Fruit fly (Drosophila melanogaster): ENCODE data around the gene CG18063.

Gene CG18063

dm6 chr2L:15936138-15936537 lies 21.5 kb upstream of the CG18063 start:
- TF ChIP-seq CG5204 (GFP tag; optimal IDR thresholded peaks at IDR 0.05): no peak
- TF ChIP-seq toe (GFP tag; optimal IDR thresholded peaks at IDR 0.05): no peak
- TF ChIP-seq CG11617 (GFP tag; optimal IDR thresholded peaks at IDR 0.05): no peak
- TF ChIP-seq cic (GFP tag; optimal IDR thresholded peaks at IDR 0.05): no peak
- TF ChIP-seq Hr96 (GFP tag; optimal IDR thresholded peaks at IDR 0.05): no peak
- no peak for TF ChIP-seq CG1620 (GFP tag; optimal IDR thresholded peaks at IDR 0.05)
- no peak for TF ChIP-seq Crg-1 (GFP tag; optimal IDR thresholded peaks at IDR 0.05)
- TF ChIP-seq cnc (optimal IDR thresholded peaks at IDR 0.05): no peak
- TF ChIP-seq Clk (GFP tag; optimal IDR thresholded peaks at IDR 0.05): no peak

DNA sequence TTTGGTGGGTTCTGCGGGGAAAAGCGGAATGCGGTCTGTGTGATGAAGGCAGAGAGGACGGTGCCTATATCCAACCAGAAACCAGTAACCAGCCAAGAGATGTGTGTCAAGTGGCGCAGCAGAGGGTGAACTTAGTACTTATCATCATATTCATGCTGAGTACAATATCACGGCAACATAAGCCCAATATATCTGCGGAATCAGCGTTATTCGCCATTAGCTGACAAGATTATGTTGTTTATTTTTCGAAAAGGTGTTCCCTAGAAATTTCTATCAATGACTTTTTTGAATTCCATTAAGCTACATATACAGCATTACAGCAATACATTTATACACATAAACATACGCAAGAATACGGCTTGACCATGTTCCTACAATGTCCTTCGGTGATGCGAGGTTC lies 16.5 kb upstream of the CG18063 start, which contains the start of gene CG12448:
Gene CG12448, plus strand, starts transcription at position 301 of the 400 bp plus-strand sequence.
- TF ChIP-seq Clk (GFP tag; optimal IDR thresholded peaks at IDR 0.05) (no peak), toe (GFP tag; optimal IDR thresholded peaks at IDR 0.05) (no peak), CG12768 (GFP tag; optimal IDR thresholded peaks at IDR 0.05) (no peak), CG1620 (GFP tag; optimal IDR thresholded peaks at IDR 0.05) (no peak), Mnt (GFP tag; optimal IDR thresholded peaks at IDR 0.05) (no peak), CG11617 (GFP tag; optimal IDR thresholded peaks at IDR 0.05) (no peak), CG7101 (tag; optimal IDR thresholded peaks at IDR 0.05) (no peak), pad (GFP tag; optimal IDR thresholded peaks at IDR 0.05) (no peak), CG14711 (tag; optimal IDR thresholded peaks at IDR 0.05) (no peak), ovo (GFP tag; optimal IDR thresholded peaks at IDR 0.05) (no peak), cnc (optimal IDR thresholded peaks at IDR 0.05) (no peak), tj (GFP tag; optimal IDR thresholded peaks at IDR 0.05) (no peak), kay (GFP tag; ENCODE audit: borderline replicate concordance) (no peak), Crg-1 (GFP tag; optimal IDR thresholded peaks at IDR 0.05) (no peak), cic (GFP tag; optimal IDR thresholded peaks at IDR 0.05) (no peak), Hr96 (GFP tag; optimal IDR thresholded peaks at IDR 0.05) (no peak), CG5204 (GFP tag; optimal IDR thresholded peaks at IDR 0.05) (no peak), CG33017 (tag; optimal IDR thresholded peaks at IDR 0.05) (no peak)

DNA sequence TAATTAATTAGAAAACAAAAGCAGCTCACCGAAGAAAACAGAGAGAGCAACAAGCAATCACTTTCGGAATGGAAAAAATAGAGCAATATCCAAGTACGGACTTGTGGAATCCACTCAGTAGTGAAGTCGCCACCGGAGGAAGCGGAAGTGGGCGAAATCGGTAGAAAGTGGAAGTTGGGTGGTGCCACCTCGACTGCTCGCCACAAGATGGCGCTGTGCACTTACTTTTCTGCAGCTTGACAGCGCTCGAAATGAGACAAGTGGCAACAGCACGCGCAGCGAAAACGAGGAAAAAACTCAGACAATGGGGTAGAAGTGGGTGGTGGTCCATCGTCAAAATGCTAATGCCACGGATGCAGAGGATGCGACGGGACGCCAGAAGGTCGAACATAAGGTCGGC lies 8.2 kb upstream of the CG18063 start:
- no peak for TF ChIP-seq Crg-1 (GFP tag; optimal IDR thresholded peaks at IDR 0.05)
- no peak for TF ChIP-seq Clk (GFP tag; optimal IDR thresholded peaks at IDR 0.05)
- no peak for TF ChIP-seq bab1 (GFP tag; optimal IDR thresholded peaks at IDR 0.05)
- no peak for TF ChIP-seq pad (GFP tag; optimal IDR thresholded peaks at IDR 0.05)
- TF ChIP-seq CG11617 (GFP tag; optimal IDR thresholded peaks at IDR 0.05): no peak
- TF ChIP-seq Mnt (GFP tag; optimal IDR thresholded peaks at IDR 0.05): no peak
- TF ChIP-seq toe (GFP tag; optimal IDR thresholded peaks at IDR 0.05): no peak
- TF ChIP-seq kay (GFP tag; ENCODE audit: borderline replicate concordance): no peak
- no peak for TF ChIP-seq CG14711 (tag; optimal IDR thresholded peaks at IDR 0.05)

dm6 chr2L:15962335-15962734 lies 4.7 kb downstream of the CG18063 start, which contains the start of gene beat-Ib:
beat-Ib (minus strand) TSS chr2L:15962435.
- TF ChIP-seq toe (GFP tag; optimal IDR thresholded peaks at IDR 0.05) (no peak), Mnt (GFP tag; optimal IDR thresholded peaks at IDR 0.05) (no peak), pad (GFP tag; optimal IDR thresholded peaks at IDR 0.05) (no peak), CG11617 (GFP tag; optimal IDR thresholded peaks at IDR 0.05) (no peak), ovo (GFP tag; optimal IDR thresholded peaks at IDR 0.05) (no peak), CG14711 (tag; optimal IDR thresholded peaks at IDR 0.05) (no peak), cnc (optimal IDR thresholded peaks at IDR 0.05) (no peak), CG5204 (GFP tag; optimal IDR thresholded peaks at IDR 0.05) (no peak), CG7045 (GFP tag; optimal IDR thresholded peaks at IDR 0.05) (no peak)

- no peak for TF ChIP-seq CG11617 (GFP tag; optimal IDR thresholded peaks at IDR 0.05)
These were observed 21.5 kb downstream of the CG18063 start, which contains the start of gene CG10839 for dm6 chr2L:15979186-15979585. CG10839 (plus strand) TSS chr2L:15979486.

DNA sequence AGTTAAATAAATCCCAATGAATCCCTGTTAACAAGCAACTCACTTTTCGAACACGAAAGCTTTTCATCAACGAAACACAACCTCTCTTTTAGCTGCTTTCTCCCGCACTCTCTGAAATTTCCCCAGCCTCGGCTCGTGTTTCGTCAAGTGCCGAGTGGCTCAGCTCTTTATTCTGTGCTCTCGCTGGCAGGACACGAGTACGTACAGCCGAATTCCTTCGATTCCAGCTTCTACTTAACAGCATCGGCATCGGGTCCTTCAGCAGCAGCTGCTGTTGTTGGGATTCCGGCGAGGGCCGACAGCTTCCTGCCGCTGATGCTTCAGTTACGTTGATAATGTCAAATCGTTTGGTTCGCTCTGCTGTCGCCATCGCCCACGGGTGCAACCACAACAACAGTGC lies 42.5 kb downstream of the CG18063 start, which contains the start of gene beat-Ic:
Gene beat-Ic, plus strand, starts transcription at position 93 of the 400 bp plus-strand sequence.
- TF ChIP-seq CG5204 (GFP tag; optimal IDR thresholded peaks at IDR 0.05) (no peak), CG7101 (tag; optimal IDR thresholded peaks at IDR 0.05) (no peak), bab1 (GFP tag; optimal IDR thresholded peaks at IDR 0.05) (no peak), CG11617 (GFP tag; optimal IDR thresholded peaks at IDR 0.05) (no peak), toe (GFP tag; optimal IDR thresholded peaks at IDR 0.05) (no peak), Mnt (GFP tag; optimal IDR thresholded peaks at IDR 0.05) (no peak), cic (GFP tag; optimal IDR thresholded peaks at IDR 0.05) (no peak), pad (GFP tag; optimal IDR thresholded peaks at IDR 0.05) (no peak), CG33017 (tag; optimal IDR thresholded peaks at IDR 0.05) (no peak), ovo (GFP tag; optimal IDR thresholded peaks at IDR 0.05) (no peak), CG7045 (GFP tag; optimal IDR thresholded peaks at IDR 0.05) (no peak), CG14711 (tag; optimal IDR thresholded peaks at IDR 0.05) (no peak), Crg-1 (GFP tag; optimal IDR thresholded peaks at IDR 0.05) (no peak), kay (GFP tag; ENCODE audit: borderline replicate concordance) (no peak)

DNA sequence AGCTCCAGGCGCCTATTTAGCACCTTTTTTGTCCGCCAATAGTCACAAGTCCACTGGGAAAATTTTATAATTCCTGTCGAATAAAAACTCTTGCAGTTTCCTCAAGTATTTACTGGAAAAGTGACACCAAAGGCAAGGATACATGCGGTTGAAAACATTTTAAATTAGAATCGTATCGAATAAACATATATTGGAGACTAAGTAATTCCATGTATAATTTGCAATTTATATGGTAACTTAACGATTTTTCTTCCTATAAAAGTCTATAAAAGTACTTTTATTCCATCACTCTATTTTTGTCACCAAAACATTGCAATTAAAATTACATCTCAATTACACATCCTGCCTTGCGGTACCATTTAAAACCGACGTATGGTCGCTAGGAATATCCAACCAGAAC lies 45.9 kb downstream of the CG18063 start, which contains the start of gene CG34167:
Gene CG34167, minus strand, starts transcription at position 101 of the 400 bp plus-strand sequence.
- TF ChIP-seq CG1620 (GFP tag; optimal IDR thresholded peaks at IDR 0.05): no peak
- no peak for TF ChIP-seq Hr96 (GFP tag; optimal IDR thresholded peaks at IDR 0.05)
- no peak for TF ChIP-seq cnc (optimal IDR thresholded peaks at IDR 0.05)
- no peak for TF ChIP-seq pad (GFP tag; optimal IDR thresholded peaks at IDR 0.05)
- TF ChIP-seq toe (GFP tag; optimal IDR thresholded peaks at IDR 0.05): no peak
